Worm (Caenorhabditis elegans) whole organism, L1 larva: ENCODE measurements around the gene spig-1.

ENCODE experiments used
- C34B4.2 ChIP-seq: sonication (generic microtip); optimal IDR thresholded peaks from 2 replicates; lab custom pipeline; 2017; ENCODE audit warnings: mild to moderate bottlenecking, missing genetic modification characterization, missing compliant biosample characterization
- alr-1 ChIP-seq: fragments of 200-800 bp; sonication (Bioruptor generic); optimal IDR thresholded peaks from 2 replicates; lab custom pipeline; 2018; ENCODE audit warnings: borderline replicate concordance, mild to moderate bottlenecking, missing genetic modification characterization, missing compliant biosample characterization
- ama-1 ChIP-seq: fragments of 150-350 bp; optimal IDR thresholded peaks from 2 replicates; lab custom pipeline; 2014
- blmp-1 ChIP-seq: fragments of 150-350 bp; optimal IDR thresholded peaks from 2 replicates; lab custom pipeline; 2014; ENCODE audit warnings: missing biosample characterization, missing genetic modification characterization
- dpl-1 ChIP-seq, 3 experiments: fragments of 150-350 bp in 2 of 3; sonication (generic microtip) in 1 of 3; optimal IDR thresholded peaks; 2 replicates each; lab custom pipeline; 2014 to 2017; ENCODE audit warnings: missing biosample characterization in 3 of 3, missing genetic modification characterization in 3 of 3, missing genetic modification reagents in 3 of 3
- efl-1 ChIP-seq, 4 experiments: fragments of 150-350 bp; optimal IDR thresholded peaks in 3 of 4; peaks in 1 of 4; 1 replicate in 1 of 4; 2 replicates in 3 of 4; lab custom pipeline; 2014; ENCODE audit warnings: missing biosample characterization in 2 of 4, missing genetic modification characterization in 2 of 4, missing genetic modification reagents in 2 of 4
- efl-3 ChIP-seq: fragments of 200-800 bp; sonication (Bioruptor generic); optimal IDR thresholded peaks from 2 replicates; lab custom pipeline; 2018; ENCODE audit warnings: mild to moderate bottlenecking, missing genetic modification characterization, missing compliant biosample characterization
- elt-2 ChIP-seq: sonication (generic microtip); optimal IDR thresholded peaks from 2 replicates; lab custom pipeline; 2016; ENCODE audit warnings: missing genetic modification characterization, mild to moderate bottlenecking, inconsistent platforms, missing compliant biosample characterization, missing genetic modification reagents
- ets-5 ChIP-seq: fragments of 200-800 bp; sonication (Bioruptor generic); IDR thresholded peaks from 2 replicates; pipeline ENCODE4 v1.3.6; 2022; ENCODE audit warnings: missing genetic modification characterization, missing compliant biosample characterization
- fkh-10 ChIP-seq: sonication (generic microtip); optimal IDR thresholded peaks from 2 replicates; lab custom pipeline; 2017; ENCODE audit warnings: missing biosample characterization, missing genetic modification reagents, missing genetic modification characterization
- fkh-4 ChIP-seq: sonication (generic microtip); optimal IDR thresholded peaks from 2 replicates; lab custom pipeline; 2016; ENCODE audit warnings: missing compliant biosample characterization, missing genetic modification characterization, borderline replicate concordance
- jun-1 ChIP-seq: fragments of 150-350 bp; optimal IDR thresholded peaks from 2 replicates; lab custom pipeline; 2014; ENCODE audit warnings: missing biosample characterization, missing genetic modification reagents, missing genetic modification characterization
- lin-14 ChIP-seq: fragments of 200-800 bp; sonication (Bioruptor generic); optimal IDR thresholded peaks from 2 replicates; lab custom pipeline; 2018; ENCODE audit warnings: mild to moderate bottlenecking, missing genetic modification characterization, moderate library complexity, missing compliant biosample characterization
- lin-15B ChIP-seq: fragments of 150-350 bp; sonication (generic microtip); optimal IDR thresholded peaks from 3 replicates; lab custom pipeline; 2014; ENCODE audit warnings: missing biosample characterization, missing genetic modification characterization
- lin-35 ChIP-seq, 2 experiments: fragments of 150-350 bp; optimal IDR thresholded peaks; 2 replicates each; lab custom pipeline; 2014; ENCODE audit warnings: missing biosample characterization in 2 of 2, missing genetic modification characterization in 2 of 2, missing genetic modification reagents in 2 of 2
- lin-39 ChIP-seq: fragments of 150-350 bp; optimal IDR thresholded peaks from 2 replicates; lab custom pipeline; 2014; ENCODE audit warnings: missing biosample characterization, missing genetic modification reagents, missing genetic modification characterization
- mdl-1 ChIP-seq, 2 experiments: fragments of 150-350 bp; optimal IDR thresholded peaks; 2 replicates each; lab custom pipeline; 2014 to 2017; ENCODE audit warnings: missing biosample characterization in 2 of 2, missing genetic modification characterization in 2 of 2, inconsistent platforms in 1 of 2
- mep-1 ChIP-seq: fragments of 150-350 bp; optimal IDR thresholded peaks from 2 replicates; lab custom pipeline; 2014; ENCODE audit warnings: missing biosample characterization, missing genetic modification characterization
- nhr-237 ChIP-seq: fragments of 150-350 bp; optimal IDR thresholded peaks from 2 replicates; lab custom pipeline; 2014; ENCODE audit warnings: missing biosample characterization, missing genetic modification characterization
- nhr-28 ChIP-seq: fragments of 150-350 bp; optimal IDR thresholded peaks from 2 replicates; lab custom pipeline; 2014; ENCODE audit warnings: missing biosample characterization, missing genetic modification characterization
- nhr-71 ChIP-seq: sonication (generic microtip); optimal IDR thresholded peaks from 2 replicates; lab custom pipeline; 2016; ENCODE audit warnings: mild to moderate bottlenecking, missing genetic modification characterization, moderate library complexity, missing compliant biosample characterization
- nhr-84 ChIP-seq: sonication (generic microtip); optimal IDR thresholded peaks from 2 replicates; lab custom pipeline; 2017; ENCODE audit warnings: missing biosample characterization, missing genetic modification characterization
- nhr-90 ChIP-seq: sonication (generic microtip); optimal IDR thresholded peaks from 2 replicates; lab custom pipeline; 2016; ENCODE audit warnings: mild to moderate bottlenecking, missing genetic modification characterization, missing compliant biosample characterization; ENCODE audit not compliant: poor library complexity
- pqm-1 ChIP-seq: sonication (generic microtip); optimal IDR thresholded peaks from 3 replicates; lab custom pipeline; 2017; ENCODE audit warnings: missing biosample characterization, missing genetic modification characterization
- rnt-1 ChIP-seq: sonication (generic microtip); optimal IDR thresholded peaks from 2 replicates; lab custom pipeline; 2016; ENCODE audit warnings: mild to moderate bottlenecking, missing genetic modification characterization, moderate library complexity, missing compliant biosample characterization
- snu-23 ChIP-seq: sonication (generic microtip); optimal IDR thresholded peaks from 2 replicates; lab custom pipeline; 2016; ENCODE audit warnings: missing genetic modification characterization, missing compliant biosample characterization
- tbx-2 ChIP-seq: sonication (generic microtip); optimal IDR thresholded peaks from 2 replicates; lab custom pipeline; 2016; ENCODE audit warnings: missing genetic modification characterization, missing compliant biosample characterization
- unc-130 ChIP-seq: fragments of 150-350 bp; optimal IDR thresholded peaks from 2 replicates; lab custom pipeline; 2017; ENCODE audit warnings: missing biosample characterization, missing genetic modification characterization, inconsistent platforms
- unc-30 ChIP-seq: sonication (generic microtip); optimal IDR thresholded peaks from 2 replicates; lab custom pipeline; 2017; ENCODE audit warnings: missing biosample characterization, missing genetic modification characterization
- unc-62 ChIP-seq: fragments of 150-350 bp; optimal IDR thresholded peaks from 2 replicates; lab custom pipeline; 2014; ENCODE audit warnings: missing biosample characterization, missing genetic modification reagents, missing genetic modification characterization
- unc-98 ChIP-seq: fragments of 200-800 bp; sonication (Bioruptor generic); IDR thresholded peaks from 2 replicates; pipeline ENCODE4 v1.3.6; 2022; ENCODE audit warnings: missing genetic modification characterization, missing compliant biosample characterization
- vab-15 ChIP-seq: sonication (generic microtip); optimal IDR thresholded peaks from 2 replicates; lab custom pipeline; 2017; ENCODE audit warnings: missing genotype, mild to moderate bottlenecking, missing genetic modification characterization, missing compliant biosample characterization
- xbp-1 ChIP-seq: sonication (generic microtip); optimal IDR thresholded peaks from 2 replicates; lab custom pipeline; 2016; ENCODE audit warnings: missing genetic modification characterization, missing compliant biosample characterization
- ztf-11 ChIP-seq, 2 experiments: sonication (generic microtip); optimal IDR thresholded peaks; 2 replicates each; lab custom pipeline; 2016 to 2017; ENCODE audit warnings: missing genetic modification characterization in 2 of 2, missing biosample characterization in 1 of 2, missing compliant biosample characterization in 1 of 2

The spig-1 gene

DNA sequence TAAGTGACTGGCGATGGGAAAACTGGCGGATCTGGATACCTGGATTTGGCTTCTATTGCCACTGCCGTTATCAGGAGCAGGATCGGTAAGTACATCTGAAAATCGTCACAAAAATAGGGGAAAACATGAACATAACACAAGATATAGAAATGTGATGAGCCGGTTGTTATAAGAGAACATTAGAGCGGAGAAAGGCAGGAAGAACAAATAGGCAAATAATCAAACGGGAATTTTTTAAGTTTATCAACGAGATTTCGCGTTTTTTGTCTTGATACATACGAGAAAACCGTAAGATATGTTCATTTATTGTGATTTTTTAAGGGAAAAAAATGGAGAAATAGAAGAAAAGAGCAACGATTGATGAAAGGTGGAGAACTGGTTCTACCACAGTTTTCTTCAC, 13.7 kb downstream of the spig-1 start, which contains the start of gene Y57E12AR.1:
Gene Y57E12AR.1 (minus strand): TSS at position 101 of the 400 bp plus-strand sequence.
- no peak for TF ChIP-seq ama-1 (lab: Kevin White, UChicago)
- no peak for TF ChIP-seq unc-98 (GFP tag; lab: Robert Waterston, UW)
- TF ChIP-seq unc-130 = no peak
- TF ChIP-seq unc-30 = no peak
- TF ChIP-seq unc-62 (GFP tag; lab: Kevin White, UChicago) = no peak
- no peak for TF ChIP-seq nhr-28 (tag; lab: Kevin White, UChicago)
- TF ChIP-seq lin-39 (tag; lab: Kevin White, UChicago) = no peak
- no peak for TF ChIP-seq fkh-10 (GFP tag; lab: Kevin White, UChicago)
- TF ChIP-seq nhr-84 (tag; lab: Kevin White, UChicago) = no peak
- TF ChIP-seq ets-5 (GFP tag; lab: Robert Waterston, UW) = no peak
- no peak for TF ChIP-seq fkh-4 (tag; lab: Kevin White, UChicago)
- TF ChIP-seq nhr-237 (tag; lab: Kevin White, UChicago) = no peak
- no peak for TF ChIP-seq efl-3 (GFP tag; lab: Kevin White, UChicago)
- no peak for TF ChIP-seq jun-1 (tag; lab: Kevin White, UChicago)
- TF ChIP-seq snu-23 (GFP tag; lab: Kevin White, UChicago) = no peak
- TF ChIP-seq vab-15 (tag; lab: Kevin White, UChicago) = no peak

DNA sequence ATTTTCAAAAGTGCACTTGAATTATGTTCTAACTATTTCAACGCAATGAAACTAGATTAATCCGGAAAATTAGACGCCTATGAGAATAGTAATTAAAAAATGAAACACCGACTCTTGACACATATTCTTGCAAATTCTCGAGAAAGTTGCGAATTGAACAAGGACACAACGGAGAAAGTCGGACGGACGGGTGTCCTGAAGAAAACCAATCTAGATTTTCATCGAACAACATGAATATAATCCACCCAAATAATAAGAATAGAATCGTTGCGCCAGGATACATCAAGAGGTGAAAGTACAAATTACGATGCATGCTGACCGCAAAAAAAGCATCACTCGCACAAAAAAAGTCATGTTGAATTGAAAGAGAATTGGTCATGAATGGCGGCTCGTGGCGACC, 17.3 kb downstream of the spig-1 start:
- peak; percentile 82 for TF ChIP-seq blmp-1 (tag; lab: Kevin White, UChicago)
- no peak for TF ChIP-seq alr-1 (tag; lab: Kevin White, UChicago)
- no peak for TF ChIP-seq lin-15B (tag; lab: Kevin White, UChicago)

DNA sequence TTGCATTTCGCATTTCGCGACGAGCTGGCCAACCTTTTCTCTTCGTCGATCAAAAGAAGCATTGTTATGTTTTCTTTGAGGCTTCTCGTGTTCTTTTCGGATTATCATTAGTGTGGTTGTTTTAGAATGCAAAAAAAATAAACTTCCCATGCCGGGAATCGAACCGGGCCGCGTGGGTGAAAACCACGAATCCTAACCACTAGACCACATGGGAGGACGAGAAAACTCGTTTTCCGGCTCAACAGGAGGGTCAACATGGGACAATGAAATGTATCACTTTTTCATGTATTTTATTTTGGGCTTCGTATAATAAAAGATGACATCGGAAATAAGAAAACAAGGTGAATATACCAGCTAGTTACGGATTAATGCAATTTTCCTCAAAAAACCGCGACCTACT, 18.1 kb downstream of the spig-1 start:
- TF ChIP-seq C34B4.2 (tag; lab: Kevin White, UChicago) = no peak
- no peak for TF ChIP-seq efl-1 (optimal IDR thresholded peaks at IDR 0.05; lab: Kevin White, UChicago)
- peak in 1 of 2 experiments; percentile 85 for TF ChIP-seq efl-1 (GFP tag; optimal IDR thresholded peaks at IDR 0.05 in 1 of 2; lab: Kevin White, UChicago)
- TF ChIP-seq mep-1 = no peak
- no peak for TF ChIP-seq elt-2

DNA sequence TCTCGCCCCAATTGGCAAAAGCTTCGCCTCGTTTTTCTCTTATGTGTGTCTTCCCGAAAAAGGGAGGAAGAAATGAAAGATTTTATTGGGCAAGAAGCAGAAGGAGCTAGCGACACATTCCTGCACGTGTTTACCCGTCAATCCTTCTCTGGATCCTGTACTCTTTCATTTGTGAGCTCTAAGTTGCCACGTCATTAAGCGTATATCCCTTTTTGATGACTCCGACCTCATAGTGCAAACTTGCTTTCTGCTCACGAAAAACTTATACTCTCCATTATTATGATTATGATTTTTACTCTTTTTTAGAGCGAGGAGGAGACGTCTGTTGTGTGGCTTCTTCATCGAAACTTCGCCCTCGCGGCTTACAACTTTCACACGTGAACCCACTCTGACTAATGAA, 20.8 kb downstream of the spig-1 start, which contains the start of gene F27B10.1:
Gene F27B10.1 (plus strand): TSS at position 301 of the 400 bp plus-strand sequence.
- TF ChIP-seq lin-14 (GFP tag; lab: Kevin White, UChicago) (peak; percentile 4), lin-35 (GFP tag; optimal IDR thresholded peaks at IDR 0.05; lab: Kevin White, UChicago) (no peak)

DNA sequence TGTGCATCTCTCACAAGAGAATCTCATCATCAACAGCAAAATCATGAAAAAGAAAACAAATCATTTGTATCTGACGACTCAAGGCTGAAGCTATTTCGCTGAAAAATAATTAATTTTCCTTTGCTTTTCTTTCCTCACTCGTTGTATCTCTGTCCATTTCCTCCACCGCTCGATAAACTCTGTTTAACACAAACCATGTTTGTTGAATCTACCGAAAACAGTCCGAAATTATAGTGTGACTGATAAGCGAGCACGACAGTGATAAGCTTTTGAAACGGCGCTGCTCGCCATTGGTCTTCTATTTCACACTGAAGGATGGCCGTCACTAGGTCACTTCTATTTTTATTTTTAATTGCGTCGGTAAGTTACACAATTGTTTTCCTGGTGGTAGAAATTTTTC, 24.1 kb downstream of the spig-1 start, which contains the start of gene npa-1:
Gene npa-1 (plus strand): TSS at position 142 of the 400 bp plus-strand sequence.
- TF ChIP-seq rnt-1 (tag; lab: Kevin White, UChicago) (no peak), elt-2 (peak; percentile 18), pqm-1 (tag; lab: Kevin White, UChicago) (peak; percentile 48), efl-1 (optimal IDR thresholded peaks at IDR 0.05; lab: Kevin White, UChicago) (no peak), efl-1 (GFP tag; optimal IDR thresholded peaks at IDR 0.05 in 1 of 2; lab: Kevin White, UChicago) (peak in 1 of 2 experiments; percentile 75)

DNA sequence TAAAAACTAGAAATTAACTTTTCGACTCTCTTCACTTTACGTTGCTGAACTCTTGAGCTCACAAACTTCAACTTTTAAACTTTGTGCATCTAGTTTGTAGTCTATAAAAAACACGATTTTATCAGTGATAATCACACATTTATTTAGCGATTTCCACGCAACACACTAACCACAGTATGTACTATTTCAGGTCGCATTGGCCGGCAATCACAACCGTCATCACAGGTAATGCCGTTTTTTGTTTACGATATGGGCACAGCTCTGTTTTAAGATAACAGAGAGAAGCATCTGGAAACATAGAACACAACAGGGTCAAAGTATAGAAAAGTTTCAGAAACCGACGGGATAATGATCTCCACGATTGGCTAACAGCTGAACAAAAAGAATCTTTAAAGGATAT, 24.6 kb downstream of the spig-1 start:
- no peak for TF ChIP-seq tbx-2 (tag; lab: Kevin White, UChicago)
- peak; percentile 13 for TF ChIP-seq jun-1 (tag; lab: Kevin White, UChicago)
- no peak for TF ChIP-seq xbp-1 (tag; lab: Kevin White, UChicago)
- no peak for TF ChIP-seq dpl-1 (GFP tag; optimal IDR thresholded peaks at IDR 0.05; lab: Kevin White, UChicago)
- TF ChIP-seq nhr-90 (tag; lab: Kevin White, UChicago) = no peak
- TF ChIP-seq elt-2 = peak; percentile 57
- no peak for TF ChIP-seq mdl-1 (tag; optimal IDR thresholded peaks at IDR 0.05; lab: Kevin White, UChicago)
- peak; percentile 12 for TF ChIP-seq nhr-71 (tag; lab: Kevin White, UChicago)
- no peak for TF ChIP-seq ztf-11 (tag; optimal IDR thresholded peaks at IDR 0.05; lab: Kevin White, UChicago)
- no peak for TF ChIP-seq efl-1 (optimal IDR thresholded peaks at IDR 0.05; lab: Kevin White, UChicago)
- peak in 1 of 2 experiments; percentile 88 for TF ChIP-seq efl-1 (GFP tag; optimal IDR thresholded peaks at IDR 0.05 in 1 of 2; lab: Kevin White, UChicago)
- no peak for TF ChIP-seq C34B4.2 (tag; lab: Kevin White, UChicago)
- TF ChIP-seq lin-35 (GFP tag; optimal IDR thresholded peaks at IDR 0.05; lab: Kevin White, UChicago) = peak in 1 of 2 experiments; percentile 30
- TF ChIP-seq ama-1 (lab: Kevin White, UChicago) = no peak
